Fruit fly (Drosophila melanogaster): Measurements from ENCODE around the gene primo-2.

DNA sequence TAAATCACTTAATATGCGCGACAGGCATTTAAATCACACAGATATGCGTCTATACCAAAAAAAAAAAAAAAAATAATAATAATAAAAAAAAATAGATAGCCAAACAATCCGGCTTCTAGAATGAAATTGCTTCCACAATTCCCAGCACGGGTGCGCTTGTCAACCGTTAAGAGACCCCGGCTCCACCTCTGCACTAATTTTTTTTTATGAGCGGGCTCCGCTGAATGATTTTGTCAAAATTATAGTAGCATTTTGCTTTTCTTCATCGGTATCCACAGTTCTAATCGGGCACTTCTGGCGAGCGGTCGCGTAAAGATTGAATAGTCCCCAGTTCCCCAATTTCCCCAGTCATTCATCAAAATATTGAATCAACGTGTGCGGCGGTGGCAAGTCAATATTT lies 5.2 kb downstream of the primo-2 start, which contains the start of gene Adgf-C:
- TF ChIP-seq Abd-B (GFP tag; optimal IDR thresholded peaks at IDR 0.05) (no peak), ssp (GFP tag; IDR thresholded peaks at IDR 0.05) (no peak), HLH3B (GFP tag; IDR thresholded peaks at IDR 0.05) (no peak), pnt (GFP tag; optimal IDR thresholded peaks at IDR 0.05) (no peak), sd (tag; optimal IDR thresholded peaks at IDR 0.05) (no peak), Antp (GFP tag; optimal IDR thresholded peaks at IDR 0.05) (no peak), CG8478 (optimal IDR thresholded peaks at IDR 0.05) (no peak), CG6272 (GFP tag; IDR thresholded peaks at IDR 0.05) (no peak), Dek (tag; optimal IDR thresholded peaks at IDR 0.05) (no peak), CG8089 (GFP tag; optimal IDR thresholded peaks at IDR 0.05) (no peak)

Data from whole organism, embryonic.